Worm (Caenorhabditis elegans): ENCODE results near the gene F58A3.4.

DNA sequence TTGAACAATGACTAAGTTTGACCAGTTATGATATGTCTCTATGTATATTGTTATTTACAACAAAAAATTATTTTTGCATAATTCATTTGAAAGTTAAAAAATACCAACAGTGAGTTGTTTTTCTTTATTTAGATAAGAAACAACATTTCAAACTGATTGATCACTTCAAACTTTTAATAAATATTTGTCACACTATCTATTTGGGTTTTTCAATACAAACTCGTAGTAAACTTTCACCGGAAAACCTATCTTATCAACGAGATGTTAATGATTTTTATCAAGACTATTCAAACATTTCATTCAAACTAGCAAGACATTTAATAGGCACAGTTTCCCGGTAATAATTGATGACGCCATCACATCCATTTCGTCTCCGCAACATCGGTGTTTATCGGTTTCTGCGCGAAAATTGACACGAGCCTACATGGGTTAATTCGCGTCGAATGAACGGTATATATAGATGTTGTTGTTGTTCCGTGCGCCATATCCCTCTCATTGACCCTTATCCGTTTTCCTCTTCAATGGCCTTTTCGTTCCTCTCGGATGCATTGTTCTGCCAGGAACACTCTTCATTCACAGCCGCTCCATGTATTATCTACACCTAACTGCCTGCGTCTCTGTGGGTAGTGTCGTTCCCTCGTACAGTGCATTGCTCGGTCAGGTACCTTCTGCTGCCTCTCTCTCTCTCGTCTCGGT is 20.2 kb downstream of the F58A3.4 start:
- TF ChIP-seq unc-39 (tag; optimal IDR thresholded peaks at IDR 0.05) (no peak), lin-39 (tag; optimal IDR thresholded peaks at IDR 0.05) (no peak), skn-1 (tag; optimal IDR thresholded peaks at IDR 0.05) (no peak), ama-1 (optimal IDR thresholded peaks at IDR 0.05) (no peak)

Measured in whole organism, L4 larva.